Worm (Caenorhabditis elegans) whole organism, L2 larva: Measurements from ENCODE around the gene K02C4.5.
A peak's percentile ranks its signal among the peaks of the same experiment; 100 is the strongest.

Source experiments
- C34F6.9 ChIP-seq: fragments of 150-350 bp; optimal IDR thresholded peaks from 2 replicates; lab custom pipeline; 2014; ENCODE audit warnings: missing biosample characterization, missing genetic modification characterization
- F13H6.1 ChIP-seq: sonication (generic microtip); optimal IDR thresholded peaks from 2 replicates; lab custom pipeline; 2016; ENCODE audit warnings: missing genetic modification characterization, missing compliant biosample characterization
- R02D3.7 ChIP-seq: fragments of 150-350 bp; optimal IDR thresholded peaks from 2 replicates; lab custom pipeline; 2014; ENCODE audit warnings: missing biosample characterization, missing genetic modification characterization
- Y55F3AM.14 ChIP-seq: fragments of 200-800 bp; sonication (Bioruptor generic); optimal IDR thresholded peaks from 2 replicates; lab custom pipeline; 2018; ENCODE audit warnings: mild to moderate bottlenecking, missing genetic modification characterization, missing compliant biosample characterization
- ZK546.5 ChIP-seq: sonication (generic microtip); optimal IDR thresholded peaks from 2 replicates; lab custom pipeline; 2017; ENCODE audit warnings: missing biosample characterization, missing genetic modification characterization
- alr-1 ChIP-seq: fragments of 150-350 bp; optimal IDR thresholded peaks from 2 replicates; lab custom pipeline; 2014; ENCODE audit warnings: missing biosample characterization, missing genetic modification characterization
- aly-2 ChIP-seq: fragments of 150-350 bp; optimal IDR thresholded peaks from 2 replicates; lab custom pipeline; 2014; ENCODE audit warnings: missing biosample characterization, missing genetic modification characterization
- ama-1 ChIP-seq: fragments of 150-350 bp; optimal IDR thresholded peaks from 2 replicates; lab custom pipeline; 2018; ENCODE audit warnings: inconsistent platforms
- blmp-1 ChIP-seq: sonication (generic microtip); optimal IDR thresholded peaks from 2 replicates; lab custom pipeline; 2017; ENCODE audit warnings: missing genetic modification characterization, mild to moderate bottlenecking, missing compliant biosample characterization, antibody characterized with exemption, moderate library complexity; ENCODE audit not compliant: insufficient read depth
- ceh-16 ChIP-seq: fragments of 150-350 bp; optimal IDR thresholded peaks from 2 replicates; lab custom pipeline; 2014; ENCODE audit warnings: missing biosample characterization, missing genetic modification characterization
- ceh-82 ChIP-seq: fragments of 150-350 bp; optimal IDR thresholded peaks from 2 replicates; lab custom pipeline; 2014; ENCODE audit warnings: missing biosample characterization, missing genetic modification characterization
- crh-2 ChIP-seq: sonication (generic microtip); optimal IDR thresholded peaks from 2 replicates; lab custom pipeline; 2017; ENCODE audit warnings: missing biosample characterization, missing genetic modification characterization
- dmd-4 ChIP-seq: sonication (generic microtip); optimal IDR thresholded peaks from 2 replicates; lab custom pipeline; 2017; ENCODE audit warnings: missing biosample characterization, missing genetic modification characterization
- egl-27 ChIP-seq: sonication (generic microtip); optimal IDR thresholded peaks from 3 replicates; lab custom pipeline; 2017; ENCODE audit warnings: missing biosample characterization, missing genetic modification reagents, missing genetic modification characterization
- elt-1 ChIP-seq: fragments of 150-350 bp; optimal IDR thresholded peaks from 2 replicates; lab custom pipeline; 2014; ENCODE audit warnings: missing biosample characterization, missing genetic modification characterization
- elt-3 ChIP-seq: sonication (generic microtip); optimal IDR thresholded peaks from 2 replicates; lab custom pipeline; 2017; ENCODE audit warnings: missing biosample characterization, missing genetic modification characterization
- fos-1 ChIP-seq: fragments of 150-350 bp; optimal IDR thresholded peaks from 2 replicates; lab custom pipeline; 2014; ENCODE audit warnings: missing biosample characterization, missing genetic modification characterization
- gmeb-1 ChIP-seq: fragments of 150-350 bp; optimal IDR thresholded peaks from 2 replicates; lab custom pipeline; 2014; ENCODE audit warnings: missing biosample characterization, missing genetic modification characterization
- lin-11 ChIP-seq: fragments of 150-350 bp; sonication (generic microtip); optimal IDR thresholded peaks from 2 replicates; lab custom pipeline; 2014; ENCODE audit warnings: missing biosample characterization, missing genetic modification characterization, inconsistent platforms, mixed read lengths
- lin-39 ChIP-seq: fragments of 150-350 bp; optimal IDR thresholded peaks from 2 replicates; lab custom pipeline; 2014; ENCODE audit warnings: missing biosample characterization, missing genetic modification reagents, missing genetic modification characterization
- lsy-2 ChIP-seq, 2 experiments: fragments of 150-350 bp in 1 of 2; sonication (generic microtip) in 1 of 2; optimal IDR thresholded peaks; 2 replicates each; lab custom pipeline; 2014 to 2017; ENCODE audit warnings: missing biosample characterization in 2 of 2, missing genetic modification characterization in 2 of 2
- mab-5 ChIP-seq: fragments of 150-350 bp; optimal IDR thresholded peaks from 2 replicates; lab custom pipeline; 2014; ENCODE audit warnings: missing biosample characterization, missing genetic modification characterization
- mbf-1 ChIP-seq: sonication (generic microtip); optimal IDR thresholded peaks from 2 replicates; lab custom pipeline; 2017; ENCODE audit warnings: missing biosample characterization, missing genetic modification characterization
- mdl-1 ChIP-seq, 2 experiments: fragments of 150-350 bp in 1 of 2; sonication (generic microtip) in 1 of 2; optimal IDR thresholded peaks; 2 replicates each; lab custom pipeline; 2017; ENCODE audit warnings: missing biosample characterization in 2 of 2, missing genetic modification characterization in 2 of 2
- nhr-10 ChIP-seq: sonication (generic microtip); optimal IDR thresholded peaks from 2 replicates; lab custom pipeline; 2017; ENCODE audit warnings: missing biosample characterization, missing genetic modification characterization
- nhr-11 ChIP-seq: fragments of 150-350 bp; optimal IDR thresholded peaks from 2 replicates; lab custom pipeline; 2014; ENCODE audit warnings: missing biosample characterization, missing genetic modification characterization
- nhr-12 ChIP-seq: fragments of 150-350 bp; optimal IDR thresholded peaks from 2 replicates; lab custom pipeline; 2014; ENCODE audit warnings: missing biosample characterization, missing genetic modification characterization
- nhr-129 ChIP-seq: fragments of 150-350 bp; optimal IDR thresholded peaks from 2 replicates; lab custom pipeline; 2014; ENCODE audit warnings: missing biosample characterization, missing genetic modification characterization
- nhr-21 ChIP-seq: fragments of 150-350 bp; optimal IDR thresholded peaks from 2 replicates; lab custom pipeline; 2014; ENCODE audit warnings: missing biosample characterization, missing genetic modification characterization
- nhr-23 ChIP-seq: fragments of 150-350 bp; optimal IDR thresholded peaks from 2 replicates; lab custom pipeline; 2014; ENCODE audit warnings: missing biosample characterization, missing genetic modification reagents, missing genetic modification characterization
- nhr-237 ChIP-seq: fragments of 150-350 bp; optimal IDR thresholded peaks from 2 replicates; lab custom pipeline; 2014; ENCODE audit warnings: missing biosample characterization, missing genetic modification characterization
- nhr-25 ChIP-seq: fragments of 150-350 bp; sonication (generic microtip); optimal IDR thresholded peaks from 3 replicates; lab custom pipeline; 2014; ENCODE audit warnings: missing biosample characterization, missing genetic modification characterization
- nhr-6 ChIP-seq: fragments of 150-350 bp; optimal IDR thresholded peaks from 2 replicates; lab custom pipeline; 2014; ENCODE audit warnings: missing biosample characterization, missing genetic modification characterization
- nhr-77 ChIP-seq: fragments of 150-350 bp; optimal IDR thresholded peaks from 2 replicates; lab custom pipeline; 2014; ENCODE audit warnings: missing biosample characterization, missing genetic modification characterization
- peb-1 ChIP-seq: fragments of 150-350 bp; optimal IDR thresholded peaks from 2 replicates; lab custom pipeline; 2014; ENCODE audit warnings: missing biosample characterization, missing genetic modification characterization
- sem-4 ChIP-seq: fragments of 150-350 bp; optimal IDR thresholded peaks from 2 replicates; lab custom pipeline; 2014; ENCODE audit warnings: missing biosample characterization, missing genetic modification reagents, missing genetic modification characterization
- skn-1 ChIP-seq: sonication (generic microtip); optimal IDR thresholded peaks from 2 replicates; lab custom pipeline; 2017; ENCODE audit warnings: missing biosample characterization, missing genetic modification characterization
- sma-3 ChIP-seq: sonication (generic microtip); optimal IDR thresholded peaks from 2 replicates; lab custom pipeline; 2016; ENCODE audit warnings: missing genetic modification reagents, missing genetic modification characterization, missing compliant biosample characterization
- sma-9 ChIP-seq, 2 experiments: fragments of 150-350 bp in 1 of 2; sonication (generic microtip) in 1 of 2; optimal IDR thresholded peaks; 2 replicates each; lab custom pipeline; 2014 to 2016; ENCODE audit warnings: missing genetic modification characterization in 2 of 2, mild to moderate bottlenecking in 1 of 2, missing biosample characterization in 1 of 2, missing compliant biosample characterization in 1 of 2, missing genetic modification reagents in 1 of 2, moderate library complexity in 1 of 2
- snpc-4 ChIP-seq: fragments of 150-350 bp; optimal IDR thresholded peaks from 2 replicates; lab custom pipeline; 2014; ENCODE audit warnings: missing biosample characterization, missing genetic modification characterization
- unc-39 ChIP-seq: fragments of 150-350 bp; optimal IDR thresholded peaks from 2 replicates; lab custom pipeline; 2014; ENCODE audit warnings: missing biosample characterization, missing genetic modification characterization
- unc-55 ChIP-seq: fragments of 150-350 bp; sonication (generic microtip); optimal IDR thresholded peaks from 3 replicates; lab custom pipeline; 2014; ENCODE audit warnings: missing biosample characterization, missing genetic modification reagents, missing genetic modification characterization
- unc-62 ChIP-seq: fragments of 150-350 bp; optimal IDR thresholded peaks from 2 replicates; lab custom pipeline; 2014; ENCODE audit warnings: missing biosample characterization, missing genetic modification reagents, missing genetic modification characterization
- zag-1 ChIP-seq: fragments of 150-350 bp; optimal IDR thresholded peaks from 2 replicates; lab custom pipeline; 2014; ENCODE audit warnings: missing biosample characterization, missing genetic modification characterization
- ztf-1 ChIP-seq: fragments of 200-800 bp; sonication (Bioruptor generic); conservative IDR thresholded peaks from 2 replicates; pipeline ENCODE4 v1.3.6; 2022; ENCODE audit warnings: missing genetic modification characterization, missing compliant biosample characterization
- ztf-11 ChIP-seq: sonication (generic microtip); optimal IDR thresholded peaks from 2 replicates; lab custom pipeline; 2017; ENCODE audit warnings: missing biosample characterization, missing genetic modification characterization
- ztf-4 ChIP-seq: fragments of 150-350 bp; optimal IDR thresholded peaks from 2 replicates; lab custom pipeline; 2014; ENCODE audit warnings: missing biosample characterization, missing genetic modification characterization

K02C4.5 gene

ce11 chrII:8127794-8128193, 49.6 kb downstream of the K02C4.5 start:
- no peak for TF ChIP-seq C34F6.9 (tag; lab: Kevin White, UChicago)
- TF ChIP-seq sma-9 (GFP tag; optimal IDR thresholded peaks at IDR 0.05; lab: Kevin White, UChicago): no peak
- no peak for TF ChIP-seq sma-9 (tag; optimal IDR thresholded peaks at IDR 0.05; lab: Kevin White, UChicago)
- TF ChIP-seq snpc-4 (tag; lab: Kevin White, UChicago): no peak
- TF ChIP-seq nhr-77 (tag; lab: Kevin White, UChicago): no peak
- TF ChIP-seq fos-1 (tag; lab: Kevin White, UChicago): no peak
- TF ChIP-seq ztf-11 (tag; lab: Kevin White, UChicago): no peak
- no peak for TF ChIP-seq nhr-129 (tag; lab: Kevin White, UChicago)
- TF ChIP-seq nhr-6 (tag; lab: Kevin White, UChicago): no peak
- TF ChIP-seq zag-1 (tag; lab: Kevin White, UChicago): no peak
- TF ChIP-seq ceh-82 (tag; lab: Kevin White, UChicago): no peak
- no peak for TF ChIP-seq ama-1 (lab: Kevin White, UChicago)
- TF ChIP-seq nhr-237 (tag; lab: Kevin White, UChicago): no peak
- TF ChIP-seq mbf-1 (tag; lab: Kevin White, UChicago): no peak
- TF ChIP-seq mab-5 (tag; lab: Kevin White, UChicago): no peak
- no peak for TF ChIP-seq R02D3.7 (tag; lab: Kevin White, UChicago)
- no peak for TF ChIP-seq Y55F3AM.14 (GFP tag; lab: Kevin White, UChicago)
- no peak for TF ChIP-seq aly-2 (tag; lab: Kevin White, UChicago)
- TF ChIP-seq ceh-16: no peak
- TF ChIP-seq, all 48 proteins: peak for 0

ce11 chrII:8128273-8129039, 50.2 kb downstream of the K02C4.5 start:
- TF ChIP-seq sma-3 (GFP tag; lab: Kevin White, UChicago): peak; percentile 40
- TF ChIP-seq dmd-4 (tag; lab: Kevin White, UChicago): no peak
- no peak for TF ChIP-seq mab-5 (tag; lab: Kevin White, UChicago)
- TF ChIP-seq elt-3: no peak
- peak; percentile 64 for TF ChIP-seq F13H6.1 (tag; lab: Kevin White, UChicago)
- no peak for TF ChIP-seq ZK546.5 (tag; lab: Kevin White, UChicago)
- TF ChIP-seq mdl-1 (tag; optimal IDR thresholded peaks at IDR 0.05; lab: Kevin White, UChicago): no peak
- TF ChIP-seq ceh-16: peak; percentile 58
- TF ChIP-seq gmeb-1 (tag; lab: Kevin White, UChicago): peak; percentile 26
- TF ChIP-seq nhr-12 (tag; lab: Kevin White, UChicago): no peak
- peak; percentile 45 for TF ChIP-seq C34F6.9 (tag; lab: Kevin White, UChicago)
- peak; percentile 56 for TF ChIP-seq sem-4 (tag; lab: Kevin White, UChicago)
- no peak for TF ChIP-seq nhr-11 (tag; lab: Kevin White, UChicago)
- TF ChIP-seq elt-1 (tag; lab: Kevin White, UChicago): no peak
- peak; percentile 92 for TF ChIP-seq nhr-25 (tag; lab: Kevin White, UChicago)
- no peak for TF ChIP-seq R02D3.7 (tag; lab: Kevin White, UChicago)
- peak; percentile 29 for TF ChIP-seq fos-1 (tag; lab: Kevin White, UChicago)
- TF ChIP-seq mbf-1 (tag; lab: Kevin White, UChicago): no peak
- TF ChIP-seq nhr-237 (tag; lab: Kevin White, UChicago): no peak
- TF ChIP-seq unc-55: peak; percentile 44
- TF ChIP-seq egl-27 (tag; lab: Kevin White, UChicago): peak; percentile 20
- TF ChIP-seq alr-1: no peak
- no peak for TF ChIP-seq ama-1 (lab: Kevin White, UChicago)
- peak; percentile 34 to 44 for TF ChIP-seq lsy-2 (tag; optimal IDR thresholded peaks at IDR 0.05; lab: Kevin White, UChicago)
- no peak for TF ChIP-seq ztf-1 (GFP tag; lab: Robert Waterston, UW)
- no peak for TF ChIP-seq lin-39 (tag; lab: Kevin White, UChicago)
- TF ChIP-seq nhr-21: peak; percentile 63
- TF ChIP-seq snpc-4 (tag; lab: Kevin White, UChicago): no peak
- TF ChIP-seq zag-1 (tag; lab: Kevin White, UChicago): no peak
- TF ChIP-seq ceh-82 (tag; lab: Kevin White, UChicago): no peak
- peak; percentile 36 for TF ChIP-seq unc-62
- TF ChIP-seq nhr-6 (tag; lab: Kevin White, UChicago): peak; percentile 84
- no peak for TF ChIP-seq nhr-23
- TF ChIP-seq peb-1 (tag; lab: Kevin White, UChicago): no peak
- peak; percentile 99 for TF ChIP-seq nhr-129 (tag; lab: Kevin White, UChicago)
- TF ChIP-seq ztf-11 (tag; lab: Kevin White, UChicago): no peak
- TF ChIP-seq sma-9 (GFP tag; optimal IDR thresholded peaks at IDR 0.05; lab: Kevin White, UChicago): peak; percentile 95
- TF ChIP-seq sma-9 (tag; optimal IDR thresholded peaks at IDR 0.05; lab: Kevin White, UChicago): no peak
- TF ChIP-seq blmp-1 (tag; lab: Kevin White, UChicago): peak; percentile 6
- no peak for TF ChIP-seq Y55F3AM.14 (GFP tag; lab: Kevin White, UChicago)
- TF ChIP-seq skn-1 (tag; lab: Kevin White, UChicago): no peak
- peak; percentile 81 for TF ChIP-seq crh-2
- TF ChIP-seq unc-39 (tag; lab: Kevin White, UChicago): no peak
- TF ChIP-seq aly-2 (tag; lab: Kevin White, UChicago): no peak
- no peak for TF ChIP-seq lin-11
- TF ChIP-seq nhr-10: no peak
- peak; percentile 45 for TF ChIP-seq ztf-4
- no peak for TF ChIP-seq nhr-77 (tag; lab: Kevin White, UChicago)
